Worm (Caenorhabditis elegans) whole organism, L3 larva: ENCODE results near the gene cec-5.

Source experiments
- R02D3.7 ChIP-seq: fragments of 150-350 bp; optimal IDR thresholded peaks from 2 replicates; lab custom pipeline; 2014; ENCODE audit warnings: missing biosample characterization, missing genetic modification characterization
- aly-2 ChIP-seq: fragments of 150-350 bp; optimal IDR thresholded peaks from 2 replicates; lab custom pipeline; 2014; ENCODE audit warnings: missing biosample characterization, missing genetic modification characterization
- ama-1 ChIP-seq: fragments of 150-350 bp; optimal IDR thresholded peaks from 2 replicates; lab custom pipeline; 2018
- ceh-16 ChIP-seq: sonication (generic microtip); optimal IDR thresholded peaks from 2 replicates; lab custom pipeline; 2017; ENCODE audit warnings: missing biosample characterization, missing genetic modification characterization
- elt-1 ChIP-seq: fragments of 150-350 bp; optimal IDR thresholded peaks from 2 replicates; lab custom pipeline; 2014; ENCODE audit warnings: missing biosample characterization, missing genetic modification characterization
- elt-3 ChIP-seq, 3 experiments: fragments of 150-350 bp in 1 of 3; sonication (generic microtip) in 2 of 3; optimal IDR thresholded peaks; 2 replicates in 2 of 3; 4 replicates in 1 of 3; lab custom pipeline; 2014 to 2017; ENCODE audit warnings: missing biosample characterization in 3 of 3, missing genetic modification characterization in 3 of 3
- lin-39 ChIP-seq: fragments of 150-350 bp; optimal IDR thresholded peaks from 2 replicates; lab custom pipeline; 2018; ENCODE audit warnings: missing biosample characterization, missing genetic modification reagents, missing genetic modification characterization
- mdl-1 ChIP-seq: fragments of 150-350 bp; optimal IDR thresholded peaks from 2 replicates; lab custom pipeline; 2014; ENCODE audit warnings: missing biosample characterization, missing genetic modification characterization
- nhr-77 ChIP-seq: fragments of 150-350 bp; optimal IDR thresholded peaks from 2 replicates; lab custom pipeline; 2014; ENCODE audit warnings: missing biosample characterization, missing genetic modification characterization
- pha-4 ChIP-seq: fragments of 150-350 bp; optimal IDR thresholded peaks from 2 replicates; lab custom pipeline; 2014; ENCODE audit warnings: missing biosample characterization, missing genetic modification reagents, missing genetic modification characterization
- pqm-1 ChIP-seq: fragments of 150-350 bp; optimal IDR thresholded peaks from 2 replicates; lab custom pipeline; 2017; ENCODE audit warnings: missing biosample characterization, missing genetic modification characterization, inconsistent platforms

DNA sequence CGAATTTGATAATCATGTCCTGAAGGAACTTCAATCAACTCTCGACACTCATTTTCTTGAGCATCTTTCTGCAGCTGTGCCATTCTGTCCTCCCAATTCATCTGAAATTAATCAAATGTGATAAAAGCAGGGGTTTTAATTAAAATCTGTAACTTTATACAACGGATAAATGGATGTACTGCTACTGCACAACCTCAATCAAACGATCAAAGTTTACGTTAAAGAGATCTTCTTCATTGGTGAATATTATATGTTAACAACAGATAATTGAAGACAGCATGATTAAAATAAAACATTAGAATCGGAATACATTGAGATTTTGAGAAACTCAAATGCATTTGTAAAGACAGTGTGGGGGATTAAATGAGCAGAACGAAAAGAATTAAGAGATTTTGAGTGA lies 1.6 kb downstream of the cec-5 start, which contains the start of gene F32E10.5:
- TF ChIP-seq pqm-1 (tag; lab: Kevin White, UChicago) (no peak), pha-4 (no peak), lin-39 (tag; lab: Kevin White, UChicago) (no peak), mdl-1 (tag; lab: Kevin White, UChicago) (no peak), ama-1 (lab: Kevin White, UChicago) (no peak), nhr-77 (tag; lab: Kevin White, UChicago) (no peak), ceh-16 (tag; lab: Kevin White, UChicago) (no peak), R02D3.7 (no peak), aly-2 (tag; lab: Kevin White, UChicago) (no peak), elt-3 (tag; optimal IDR thresholded peaks at IDR 0.05; lab: Kevin White, UChicago) (no peak), elt-1 (tag; lab: Kevin White, UChicago) (no peak)
